Fruit fly (Drosophila melanogaster) whole organism, embryonic: ENCODE data around the gene CG14341.

ENCODE experiments used
- Atf3 ChIP-seq: fragments of 200-800 bp; sonication (Bioruptor generic); optimal IDR thresholded peaks from 3 replicates; lab custom pipeline; 2016; ENCODE audit warnings: missing biosample characterization, missing genetic modification characterization
- BtbVII ChIP-seq: fragments of 200-800 bp; sonication (Bioruptor generic); optimal IDR thresholded peaks from 3 replicates; lab custom pipeline; 2017; ENCODE audit warnings: missing biosample characterization, mild to moderate bottlenecking, missing genetic modification characterization
- CG11456 ChIP-seq: fragments of 200-800 bp; sonication (Bioruptor generic); IDR thresholded peaks from 3 replicates; pipeline ENCODE4 v1.3.6; 2022; ENCODE audit warnings: missing biosample characterization, missing genetic modification characterization
- CG11695 ChIP-seq: fragments of 200-800 bp; sonication (Bioruptor generic); IDR thresholded peaks from 3 replicates; pipeline ENCODE4 v1.3.6; 2022; ENCODE audit warnings: missing biosample characterization, missing genetic modification characterization
- CG16779 ChIP-seq: fragments of 200-800 bp; sonication (Bioruptor generic); IDR thresholded peaks from 2 replicates; pipeline ENCODE4 v1.3.6; 2022; ENCODE audit warnings: missing biosample characterization, missing genetic modification characterization
- CG17568 ChIP-seq: fragments of 200-800 bp; sonication (Bioruptor generic); optimal IDR thresholded peaks from 2 replicates; lab custom pipeline; 2018; ENCODE audit warnings: missing biosample characterization, mild to moderate bottlenecking, missing genetic modification characterization, moderate library complexity
- CG2712 ChIP-seq: fragments of 200-800 bp; optimal IDR thresholded peaks from 3 replicates; lab custom pipeline; 2019; ENCODE audit warnings: missing biosample characterization, mild to moderate bottlenecking, missing genetic modification characterization, moderate library complexity
- CG3995 ChIP-seq: fragments of 200-800 bp; sonication (Bioruptor generic); optimal IDR thresholded peaks from 3 replicates; lab custom pipeline; 2016; ENCODE audit warnings: missing biosample characterization, missing genetic modification characterization
- CG4820 ChIP-seq: fragments of 200-800 bp; sonication (Bioruptor generic); optimal IDR thresholded peaks from 3 replicates; lab custom pipeline; 2016; ENCODE audit warnings: missing biosample characterization, missing genetic modification characterization
- CG6854 ChIP-seq: fragments of 200-800 bp; sonication (Bioruptor generic); optimal IDR thresholded peaks from 3 replicates; lab custom pipeline; 2017; ENCODE audit warnings: missing biosample characterization, mild to moderate bottlenecking, missing genetic modification characterization
- CG7987 ChIP-seq: fragments of 200-800 bp; sonication (Bioruptor generic); optimal IDR thresholded peaks from 2 replicates; lab custom pipeline; 2018; ENCODE audit warnings: missing biosample characterization, mild to moderate bottlenecking, missing genetic modification characterization, moderate library complexity
- CG8089 ChIP-seq: fragments of 200-800 bp; sonication (Bioruptor generic); optimal IDR thresholded peaks from 3 replicates; lab custom pipeline; 2016; ENCODE audit warnings: missing biosample characterization, missing genetic modification characterization
- CG8765 ChIP-seq: fragments of 200-800 bp; sonication (Bioruptor generic); IDR thresholded peaks from 2 replicates; pipeline ENCODE4 v1.3.6; 2022; ENCODE audit warnings: missing biosample characterization, missing genetic modification characterization
- Camta ChIP-seq: fragments of 200-800 bp; sonication (Bioruptor generic); optimal IDR thresholded peaks from 2 replicates; lab custom pipeline; 2016; ENCODE audit warnings: missing biosample characterization, missing genetic modification characterization
- Dbx ChIP-seq: fragments of 200-800 bp; sonication (Bioruptor generic); IDR thresholded peaks from 3 replicates; pipeline ENCODE4 v1.3.6; 2022; ENCODE audit warnings: missing biosample characterization, missing genetic modification characterization
- Dek ChIP-seq: fragments of 200-800 bp; sonication (Bioruptor generic); optimal IDR thresholded peaks from 3 replicates; lab custom pipeline; 2019; ENCODE audit warnings: missing biosample characterization, mild to moderate bottlenecking, missing genetic modification characterization, moderate library complexity
- Dip2 ChIP-seq: fragments of 200-800 bp; sonication (Bioruptor generic); IDR thresholded peaks from 2 replicates; pipeline ENCODE4 v1.3.6; 2022; ENCODE audit warnings: missing biosample characterization, missing genetic modification characterization
- E2f2 ChIP-seq: fragments of 200-800 bp; sonication (Bioruptor generic); IDR thresholded peaks from 2 replicates; pipeline ENCODE4 v1.3.6; 2022; ENCODE audit warnings: missing biosample characterization, missing genetic modification characterization
- Eip74EF ChIP-seq, 2 experiments: fragments of 200-800 bp in 1 of 2; fragments of >200 bp in 1 of 2; sonication (Bioruptor generic) in 1 of 2; optimal IDR thresholded peaks; 2 replicates each; lab custom pipeline; 2017 to 2019; ENCODE audit warnings: missing biosample characterization in 2 of 2, missing genetic modification characterization in 2 of 2, mild to moderate bottlenecking in 1 of 2, moderate library complexity in 1 of 2
- Fer2 ChIP-seq: fragments of 200-800 bp; sonication (Bioruptor generic); optimal IDR thresholded peaks from 2 replicates; lab custom pipeline; 2018; ENCODE audit warnings: missing biosample characterization, mild to moderate bottlenecking, missing genetic modification characterization, moderate library complexity
- Gsc ChIP-seq: fragments of 200-800 bp; sonication (Bioruptor generic); IDR thresholded peaks from 2 replicates; pipeline ENCODE4 v1.3.6; 2022; ENCODE audit warnings: missing biosample characterization, missing genetic modification characterization
- HLH3B ChIP-seq: fragments of 200-800 bp; sonication (Bioruptor generic); IDR thresholded peaks from 2 replicates; pipeline ENCODE4 v1.3.6; 2022; ENCODE audit warnings: missing biosample characterization, missing genetic modification characterization
- Kr ChIP-seq: fragments of 200-800 bp; sonication (Bioruptor generic); optimal IDR thresholded peaks from 2 replicates; lab custom pipeline; 2017; ENCODE audit warnings: missing biosample characterization, mild to moderate bottlenecking, missing genetic modification characterization
- Ravus ChIP-seq: fragments of 200-800 bp; sonication (Bioruptor generic); IDR thresholded peaks from 2 replicates; pipeline ENCODE4 v1.3.6; 2022; ENCODE audit warnings: missing biosample characterization, missing genetic modification characterization
- YL-1 ChIP-seq: fragments of 200-800 bp; sonication (Bioruptor generic); optimal IDR thresholded peaks from 3 replicates; lab custom pipeline; 2017; ENCODE audit warnings: missing biosample characterization, mild to moderate bottlenecking, missing genetic modification characterization
- al ChIP-seq: fragments of 200-800 bp; sonication (Bioruptor generic); IDR thresholded peaks from 2 replicates; pipeline ENCODE4 v1.3.6; 2022; ENCODE audit warnings: missing biosample characterization, missing genetic modification characterization
- caup ChIP-seq: fragments of 200-800 bp; sonication (Bioruptor generic); optimal IDR thresholded peaks from 3 replicates; lab custom pipeline; 2017; ENCODE audit warnings: missing biosample characterization, mild to moderate bottlenecking, missing genetic modification characterization, moderate library complexity; ENCODE audit not compliant: severe bottlenecking
- crc ChIP-seq: fragments of 200-800 bp; sonication (Bioruptor generic); optimal IDR thresholded peaks from 2 replicates; lab custom pipeline; 2016; ENCODE audit warnings: missing biosample characterization, missing genetic modification characterization
- dan ChIP-seq: fragments of 200-800 bp; sonication (Bioruptor generic); IDR thresholded peaks from 2 replicates; pipeline ENCODE4 v1.3.6; 2022; ENCODE audit warnings: missing biosample characterization, missing genetic modification characterization
- dati ChIP-seq: fragments of 200-800 bp; sonication (Bioruptor generic); IDR thresholded peaks from 2 replicates; pipeline ENCODE4 v1.3.6; 2022; ENCODE audit warnings: missing biosample characterization, missing genetic modification characterization
- en ChIP-seq: fragments of 200-800 bp; sonication (Bioruptor generic); optimal IDR thresholded peaks from 2 replicates; lab custom pipeline; 2016; ENCODE audit warnings: missing biosample characterization, missing genetic modification characterization
- esg ChIP-seq: fragments of 200-800 bp; sonication (Bioruptor generic); conservative IDR thresholded peaks from 2 replicates; pipeline ENCODE4 v1.3.6; 2022; ENCODE audit warnings: missing biosample characterization, missing genetic modification characterization
- ftz-f1 ChIP-seq: fragments of 200-800 bp; sonication (Bioruptor generic); optimal IDR thresholded peaks from 2 replicates; lab custom pipeline; 2016; ENCODE audit warnings: missing biosample characterization, missing genetic modification characterization
- gce ChIP-seq: fragments of 200-800 bp; sonication (Bioruptor generic); IDR thresholded peaks from 3 replicates; pipeline ENCODE4 v1.3.6; 2022; ENCODE audit warnings: missing biosample characterization, missing genetic modification characterization
- gro ChIP-seq: fragments of 200-800 bp; sonication (Bioruptor generic); optimal IDR thresholded peaks from 2 replicates; lab custom pipeline; 2016; ENCODE audit warnings: missing biosample characterization, missing genetic modification characterization
- jing ChIP-seq: fragments of 200-800 bp; sonication (Bioruptor generic); optimal IDR thresholded peaks from 2 replicates; lab custom pipeline; 2018; ENCODE audit warnings: missing biosample characterization, mild to moderate bottlenecking, missing genetic modification characterization
- kah ChIP-seq: fragments of 200-800 bp; sonication (Bioruptor generic); optimal IDR thresholded peaks from 2 replicates; lab custom pipeline; 2018; ENCODE audit warnings: missing biosample characterization, mild to moderate bottlenecking, missing genetic modification characterization
- ken ChIP-seq: fragments of 200-800 bp; sonication (Bioruptor generic); IDR thresholded peaks from 3 replicates; pipeline ENCODE4 v1.3.6; 2022; ENCODE audit warnings: missing biosample characterization, missing genetic modification characterization
- lbe ChIP-seq: fragments of 200-800 bp; sonication (Bioruptor generic); optimal IDR thresholded peaks from 2 replicates; lab custom pipeline; 2016; ENCODE audit warnings: missing biosample characterization, mild to moderate bottlenecking, missing genetic modification characterization
- nmo ChIP-seq: fragments of 200-800 bp; sonication (Bioruptor generic); optimal IDR thresholded peaks from 2 replicates; lab custom pipeline; 2018; ENCODE audit warnings: missing biosample characterization, mild to moderate bottlenecking, missing genetic modification characterization, moderate library complexity
- nom ChIP-seq: fragments of 200-800 bp; sonication (Bioruptor generic); optimal IDR thresholded peaks from 2 replicates; lab custom pipeline; 2017; ENCODE audit warnings: missing biosample characterization, missing genetic modification characterization, mild to moderate bottlenecking, moderate library complexity, missing genetic modification reagents
- rib ChIP-seq: fragments of 200-800 bp; sonication (Bioruptor generic); IDR thresholded peaks from 2 replicates; pipeline ENCODE4 v1.3.6; 2022; ENCODE audit warnings: missing biosample characterization, missing genetic modification characterization
- ro ChIP-seq: fragments of 200-800 bp; sonication (Bioruptor generic); IDR thresholded peaks from 2 replicates; pipeline ENCODE4 v1.3.6; 2022; ENCODE audit warnings: missing biosample characterization, missing genetic modification characterization
- sd ChIP-seq: fragments of 200-800 bp; sonication (Bioruptor generic); optimal IDR thresholded peaks from 3 replicates; lab custom pipeline; 2018; ENCODE audit warnings: missing biosample characterization, mild to moderate bottlenecking, missing genetic modification characterization, moderate library complexity
- slbo ChIP-seq: fragments of 200-800 bp; sonication (Bioruptor generic); IDR thresholded peaks from 2 replicates; pipeline ENCODE4 v1.3.6; 2022; ENCODE audit warnings: missing biosample characterization, missing genetic modification characterization
- sob ChIP-seq: fragments of 200-800 bp; sonication (Bioruptor generic); IDR thresholded peaks from 2 replicates; pipeline ENCODE4 v1.3.6; 2022; ENCODE audit warnings: missing biosample characterization, missing genetic modification characterization
- toy ChIP-seq: fragments of 200-800 bp; sonication (Bioruptor generic); IDR thresholded peaks from 2 replicates; pipeline ENCODE4 v1.3.6; 2022; ENCODE audit warnings: missing biosample characterization, missing genetic modification characterization
- trem ChIP-seq: fragments of 200-800 bp; optimal IDR thresholded peaks from 3 replicates; lab custom pipeline; 2019; ENCODE audit warnings: missing biosample characterization, mild to moderate bottlenecking, missing genetic modification characterization, moderate library complexity
- unpg ChIP-seq: fragments of 200-800 bp; sonication (Bioruptor generic); optimal IDR thresholded peaks from 3 replicates; lab custom pipeline; 2018; ENCODE audit warnings: missing biosample characterization, mild to moderate bottlenecking, missing genetic modification characterization, moderate library complexity
- yki ChIP-seq: fragments of >200 bp; optimal IDR thresholded peaks from 3 replicates; lab custom pipeline; 2018
- zfh1 ChIP-seq: fragments of 200-800 bp; sonication (Bioruptor generic); IDR thresholded peaks from 3 replicates; pipeline ENCODE4 v1.3.6; 2022; ENCODE audit warnings: missing biosample characterization, missing genetic modification characterization

Gene CG14341

DNA sequence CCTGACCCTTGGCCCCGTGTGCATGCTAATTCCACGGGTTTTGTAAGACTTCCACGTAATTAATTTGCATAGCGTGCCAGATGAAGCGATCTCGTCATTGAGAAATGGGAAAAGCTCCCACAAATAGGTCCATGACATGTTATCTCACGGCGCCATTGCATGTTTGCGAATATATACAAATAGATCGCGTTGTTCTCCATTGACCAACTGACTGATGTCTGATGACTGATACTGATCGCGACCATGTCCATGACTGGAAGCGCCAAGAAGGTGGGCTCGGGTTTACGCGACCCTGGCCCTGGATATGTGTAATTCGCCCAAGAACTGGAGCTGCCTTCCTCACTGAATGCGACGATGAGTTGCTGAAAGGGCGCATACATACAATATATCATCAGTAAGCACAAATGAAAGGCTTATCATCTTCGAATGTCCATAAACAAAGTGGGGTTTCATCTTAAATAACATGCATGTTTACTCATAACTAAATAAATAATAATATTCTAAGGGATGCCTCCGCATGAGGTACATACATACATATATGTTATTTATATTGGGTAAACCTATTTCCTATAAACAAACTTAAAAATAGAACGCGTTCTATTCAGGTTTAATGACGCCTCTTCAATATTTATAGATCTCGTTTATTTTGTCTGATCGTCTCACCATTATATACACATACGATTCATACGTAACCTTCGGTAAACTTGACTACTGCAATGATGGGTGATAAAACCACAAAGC is 43.1 kb upstream of the CG14341 start (continued):
- peak; percentile 19 for TF ChIP-seq caup (GFP tag; lab: Kevin White, UChicago)
- TF ChIP-seq sob (GFP tag; lab: Robert Waterston, UW), result no peak
- no peak for TF ChIP-seq ro (GFP tag; lab: Robert Waterston, UW)
- TF ChIP-seq zfh1 (GFP tag; lab: Robert Waterston, UW), result peak; percentile 46; the same call in 1 of the 3 replicates
- TF ChIP-seq esg, result no peak
- no peak for TF ChIP-seq CG6854 (GFP tag; lab: Kevin White, UChicago)
- no peak for TF ChIP-seq CG11695 (GFP tag; lab: Robert Waterston, UW)
- TF ChIP-seq en (GFP tag; lab: Kevin White, UChicago), result no peak
- no peak for TF ChIP-seq crc (GFP tag; lab: Kevin White, UChicago)
- TF ChIP-seq CG8765 (GFP tag; lab: Robert Waterston, UW), result no peak
- peak; percentile 56 for TF ChIP-seq CG17568 (GFP tag; lab: Kevin White, UChicago)
- no peak for TF ChIP-seq Dbx
- no peak for TF ChIP-seq kah (GFP tag; lab: Kevin White, UChicago)
- peak; percentile 43 for TF ChIP-seq trem (tag; lab: Kevin White, UChicago)
- TF ChIP-seq lbe (GFP tag; lab: Kevin White, UChicago), result no peak
- TF ChIP-seq Dip2, result no peak
- no peak for TF ChIP-seq CG7987 (GFP tag; lab: Kevin White, UChicago)
- no peak for TF ChIP-seq Dek (tag; lab: Kevin White, UChicago)
- peak in 1 of 2 experiments; percentile 74 for TF ChIP-seq Eip74EF (GFP tag; optimal IDR thresholded peaks at IDR 0.05; lab: Kevin White, UChicago)
- TF ChIP-seq HLH3B (GFP tag; lab: Robert Waterston, UW), result no peak
- TF ChIP-seq CG8089 (GFP tag; lab: Kevin White, UChicago), result no peak
- peak; percentile 32 for TF ChIP-seq nmo (GFP tag; lab: Kevin White, UChicago)
- no peak for TF ChIP-seq E2f2
- no peak for TF ChIP-seq rib (GFP tag; lab: Robert Waterston, UW)
- TF ChIP-seq dati (GFP tag; lab: Robert Waterston, UW), result no peak
- TF ChIP-seq dan (GFP tag; lab: Robert Waterston, UW), result no peak
- peak; percentile 33 for TF ChIP-seq BtbVII (GFP tag; lab: Kevin White, UChicago)
- no peak for TF ChIP-seq Ravus (GFP tag; lab: Robert Waterston, UW)
- no peak for TF ChIP-seq al (GFP tag; lab: Robert Waterston, UW)
- no peak for TF ChIP-seq toy
- no peak for TF ChIP-seq jing (GFP tag; lab: Kevin White, UChicago)
- no peak for TF ChIP-seq Kr (GFP tag; lab: Kevin White, UChicago)
- no peak for TF ChIP-seq CG16779 (GFP tag; lab: Robert Waterston, UW)
- no peak for TF ChIP-seq ftz-f1 (GFP tag; lab: Kevin White, UChicago)
- no peak for TF ChIP-seq Gsc (GFP tag; lab: Robert Waterston, UW)
- peak; percentile 10 for TF ChIP-seq sd (tag; lab: Kevin White, UChicago)
- no peak for TF ChIP-seq CG3995
- TF ChIP-seq CG2712 (tag; lab: Kevin White, UChicago), result peak; percentile 56
- no peak for TF ChIP-seq nom (GFP tag; lab: Kevin White, UChicago)
- no peak for TF ChIP-seq Atf3
- no peak for TF ChIP-seq Camta (GFP tag; lab: Kevin White, UChicago)
- no peak for TF ChIP-seq Fer2 (tag; lab: Kevin White, UChicago)
- TF ChIP-seq ken (GFP tag; lab: Robert Waterston, UW), result no peak
- no peak for TF ChIP-seq gce (GFP tag; lab: Robert Waterston, UW)
- TF ChIP-seq CG4820 (GFP tag; lab: Kevin White, UChicago), result peak; percentile 40
- no peak for TF ChIP-seq CG11456 (GFP tag; lab: Robert Waterston, UW)
- peak; percentile 55 for TF ChIP-seq unpg (GFP tag; lab: Kevin White, UChicago)
- TF ChIP-seq gro (GFP tag; lab: Kevin White, UChicago), result no peak
- TF ChIP-seq yki (lab: Kevin White, UChicago), result no peak
- TF ChIP-seq slbo (GFP tag; lab: Robert Waterston, UW), result no peak
- peak; percentile 5 for TF ChIP-seq YL-1 (GFP tag; lab: Kevin White, UChicago)
